Worm (Caenorhabditis elegans) whole organism, early embryonic: ENCODE data around the gene dsc-1.

Experiments used
- B0310.2 ChIP-seq: sonication (generic microtip); optimal IDR thresholded peaks from 2 replicates; lab custom pipeline; 2016; ENCODE audit warnings: mild to moderate bottlenecking, missing genetic modification characterization, missing compliant biosample characterization
- aly-1 ChIP-seq: sonication (generic microtip); optimal IDR thresholded peaks from 2 replicates; lab custom pipeline; 2016; ENCODE audit warnings: missing genetic modification characterization, missing compliant biosample characterization
- ama-1 ChIP-seq: fragments of 150-350 bp; optimal IDR thresholded peaks from 2 replicates; lab custom pipeline; 2014
- ceh-13 ChIP-seq: fragments of 200-800 bp; sonication (Bioruptor generic); optimal IDR thresholded peaks from 2 replicates; lab custom pipeline; 2018; ENCODE audit warnings: mild to moderate bottlenecking, missing genetic modification characterization, missing compliant biosample characterization
- ceh-36 ChIP-seq: sonication (generic microtip); optimal IDR thresholded peaks from 2 replicates; lab custom pipeline; 2016; ENCODE audit warnings: missing genetic modification characterization, inconsistent platforms, missing compliant biosample characterization
- ets-7 ChIP-seq: sonication (generic microtip); optimal IDR thresholded peaks from 2 replicates; lab custom pipeline; 2016; ENCODE audit warnings: missing genotype, missing genetic modification characterization, missing compliant biosample characterization
- hmbx-1 ChIP-seq: sonication (generic microtip); optimal IDR thresholded peaks from 2 replicates; lab custom pipeline; 2016; ENCODE audit warnings: mild to moderate bottlenecking, missing genetic modification characterization, missing compliant biosample characterization
- hmg-4 ChIP-seq: fragments of 200-800 bp; sonication (Bioruptor generic); optimal IDR thresholded peaks from 2 replicates; lab custom pipeline; 2018; ENCODE audit warnings: mild to moderate bottlenecking, missing genetic modification characterization, missing compliant biosample characterization
- hnd-1 ChIP-seq: sonication (generic microtip); optimal IDR thresholded peaks from 2 replicates; lab custom pipeline; 2016; ENCODE audit warnings: missing genetic modification characterization, missing compliant biosample characterization
- pes-1 ChIP-seq: fragments of 200-800 bp; sonication (Bioruptor generic); IDR thresholded peaks from 2 replicates; pipeline ENCODE4 v1.3.6; 2022; ENCODE audit warnings: missing genetic modification reagents, missing genetic modification characterization, missing compliant biosample characterization
- scrt-1 ChIP-seq: fragments of 200-800 bp; sonication (Bioruptor generic); IDR thresholded peaks from 2 replicates; pipeline ENCODE4 v1.3.6; 2022; ENCODE audit warnings: missing genetic modification characterization, missing compliant biosample characterization
- sea-1 ChIP-seq: fragments of 200-800 bp; sonication (Bioruptor generic); conservative IDR thresholded peaks from 2 replicates; pipeline ENCODE4 v1.3.6; 2022; ENCODE audit warnings: missing genetic modification characterization, missing compliant biosample characterization
- tbx-11 ChIP-seq: fragments of 200-800 bp; sonication (Bioruptor generic); IDR thresholded peaks from 2 replicates; pipeline ENCODE4 v1.3.6; 2022; ENCODE audit warnings: missing genetic modification characterization, missing compliant biosample characterization
- tbx-37 ChIP-seq: fragments of 200-800 bp; sonication (Bioruptor generic); conservative IDR thresholded peaks from 2 replicates; pipeline ENCODE4 v1.3.6; 2022; ENCODE audit warnings: missing genetic modification reagents, missing genetic modification characterization, missing compliant biosample characterization

The dsc-1 gene

ce11 chrX:14983274-14983673 is 51.4 kb downstream of the dsc-1 start, which contains the start of gene rbg-1:
Gene rbg-1, plus strand, starts transcription at chrX:14983533.
- TF ChIP-seq pes-1 (GFP tag; lab: Robert Waterston, UW) (no peak), ets-7 (tag; lab: Kevin White, UChicago) (no peak), hnd-1 (no peak), scrt-1 (GFP tag; lab: Robert Waterston, UW) (no peak), B0310.2 (tag; lab: Kevin White, UChicago) (no peak), ama-1 (lab: Kevin White, UChicago) (no peak), sea-1 (GFP tag; lab: Robert Waterston, UW) (no peak), ceh-36 (tag; lab: Kevin White, UChicago) (no peak), hmg-4 (GFP tag; lab: Kevin White, UChicago) (no peak), tbx-37 (GFP tag; lab: Robert Waterston, UW) (no peak), ceh-13 (no peak), aly-1 (tag; lab: Kevin White, UChicago) (no peak), hmbx-1 (tag; lab: Kevin White, UChicago) (no peak), tbx-11 (GFP tag; lab: Robert Waterston, UW) (no peak)

- TF ChIP-seq hmbx-1 (tag; lab: Kevin White, UChicago) (no peak), pes-1 (GFP tag; lab: Robert Waterston, UW) (no peak)
Observed at ce11 chrX:14982525-14982924, 52.1 kb downstream of the dsc-1 start, which contains the start of gene plp-2. Gene plp-2, minus strand, starts transcription at chrX:14982804.
